Worm (Caenorhabditis elegans) whole organism, L2 larva: ENCODE data around the gene grl-8.

Source experiments
- C34F6.9 ChIP-seq: fragments of 150-350 bp; optimal IDR thresholded peaks from 2 replicates; lab custom pipeline; 2014; ENCODE audit warnings: missing biosample characterization, missing genetic modification characterization
- F13H6.1 ChIP-seq: sonication (generic microtip); optimal IDR thresholded peaks from 2 replicates; lab custom pipeline; 2016; ENCODE audit warnings: missing genetic modification characterization, missing compliant biosample characterization
- R02D3.7 ChIP-seq: fragments of 150-350 bp; optimal IDR thresholded peaks from 2 replicates; lab custom pipeline; 2014; ENCODE audit warnings: missing biosample characterization, missing genetic modification characterization
- Y55F3AM.14 ChIP-seq: fragments of 200-800 bp; sonication (Bioruptor generic); optimal IDR thresholded peaks from 2 replicates; lab custom pipeline; 2018; ENCODE audit warnings: mild to moderate bottlenecking, missing genetic modification characterization, missing compliant biosample characterization
- ZK546.5 ChIP-seq: sonication (generic microtip); optimal IDR thresholded peaks from 2 replicates; lab custom pipeline; 2017; ENCODE audit warnings: missing biosample characterization, missing genetic modification characterization
- alr-1 ChIP-seq: fragments of 150-350 bp; optimal IDR thresholded peaks from 2 replicates; lab custom pipeline; 2014; ENCODE audit warnings: missing biosample characterization, missing genetic modification characterization
- ama-1 ChIP-seq: fragments of 150-350 bp; optimal IDR thresholded peaks from 2 replicates; lab custom pipeline; 2018; ENCODE audit warnings: inconsistent platforms
- blmp-1 ChIP-seq: sonication (generic microtip); optimal IDR thresholded peaks from 2 replicates; lab custom pipeline; 2017; ENCODE audit warnings: missing genetic modification characterization, mild to moderate bottlenecking, missing compliant biosample characterization, antibody characterized with exemption, moderate library complexity; ENCODE audit not compliant: insufficient read depth
- ceh-16 ChIP-seq: fragments of 150-350 bp; optimal IDR thresholded peaks from 2 replicates; lab custom pipeline; 2014; ENCODE audit warnings: missing biosample characterization, missing genetic modification characterization
- ceh-82 ChIP-seq: fragments of 150-350 bp; optimal IDR thresholded peaks from 2 replicates; lab custom pipeline; 2014; ENCODE audit warnings: missing biosample characterization, missing genetic modification characterization
- dmd-4 ChIP-seq: sonication (generic microtip); optimal IDR thresholded peaks from 2 replicates; lab custom pipeline; 2017; ENCODE audit warnings: missing biosample characterization, missing genetic modification characterization
- elt-1 ChIP-seq: fragments of 150-350 bp; optimal IDR thresholded peaks from 2 replicates; lab custom pipeline; 2014; ENCODE audit warnings: missing biosample characterization, missing genetic modification characterization
- fos-1 ChIP-seq: fragments of 150-350 bp; optimal IDR thresholded peaks from 2 replicates; lab custom pipeline; 2014; ENCODE audit warnings: missing biosample characterization, missing genetic modification characterization
- gmeb-1 ChIP-seq: fragments of 150-350 bp; optimal IDR thresholded peaks from 2 replicates; lab custom pipeline; 2014; ENCODE audit warnings: missing biosample characterization, missing genetic modification characterization
- lin-11 ChIP-seq: fragments of 150-350 bp; sonication (generic microtip); optimal IDR thresholded peaks from 2 replicates; lab custom pipeline; 2014; ENCODE audit warnings: missing biosample characterization, missing genetic modification characterization, inconsistent platforms, mixed read lengths
- lin-13 ChIP-seq: fragments of 150-350 bp; optimal IDR thresholded peaks from 2 replicates; lab custom pipeline; 2014; ENCODE audit warnings: missing biosample characterization, missing genetic modification reagents, missing genetic modification characterization
- lin-39 ChIP-seq: fragments of 150-350 bp; optimal IDR thresholded peaks from 2 replicates; lab custom pipeline; 2014; ENCODE audit warnings: missing biosample characterization, missing genetic modification reagents, missing genetic modification characterization
- lsy-2 ChIP-seq, 2 experiments: fragments of 150-350 bp in 1 of 2; sonication (generic microtip) in 1 of 2; optimal IDR thresholded peaks; 2 replicates each; lab custom pipeline; 2014 to 2017; ENCODE audit warnings: missing biosample characterization in 2 of 2, missing genetic modification characterization in 2 of 2
- mab-5 ChIP-seq: fragments of 150-350 bp; optimal IDR thresholded peaks from 2 replicates; lab custom pipeline; 2014; ENCODE audit warnings: missing biosample characterization, missing genetic modification characterization
- mbf-1 ChIP-seq: sonication (generic microtip); optimal IDR thresholded peaks from 2 replicates; lab custom pipeline; 2017; ENCODE audit warnings: missing biosample characterization, missing genetic modification characterization
- mdl-1 ChIP-seq, 2 experiments: fragments of 150-350 bp in 1 of 2; sonication (generic microtip) in 1 of 2; optimal IDR thresholded peaks; 2 replicates each; lab custom pipeline; 2017; ENCODE audit warnings: missing biosample characterization in 2 of 2, missing genetic modification characterization in 2 of 2
- nhr-10 ChIP-seq: sonication (generic microtip); optimal IDR thresholded peaks from 2 replicates; lab custom pipeline; 2017; ENCODE audit warnings: missing biosample characterization, missing genetic modification characterization
- nhr-11 ChIP-seq: fragments of 150-350 bp; optimal IDR thresholded peaks from 2 replicates; lab custom pipeline; 2014; ENCODE audit warnings: missing biosample characterization, missing genetic modification characterization
- nhr-12 ChIP-seq: fragments of 150-350 bp; optimal IDR thresholded peaks from 2 replicates; lab custom pipeline; 2014; ENCODE audit warnings: missing biosample characterization, missing genetic modification characterization
- nhr-129 ChIP-seq: fragments of 150-350 bp; optimal IDR thresholded peaks from 2 replicates; lab custom pipeline; 2014; ENCODE audit warnings: missing biosample characterization, missing genetic modification characterization
- nhr-21 ChIP-seq: fragments of 150-350 bp; optimal IDR thresholded peaks from 2 replicates; lab custom pipeline; 2014; ENCODE audit warnings: missing biosample characterization, missing genetic modification characterization
- nhr-23 ChIP-seq: fragments of 150-350 bp; optimal IDR thresholded peaks from 2 replicates; lab custom pipeline; 2014; ENCODE audit warnings: missing biosample characterization, missing genetic modification reagents, missing genetic modification characterization
- nhr-237 ChIP-seq: fragments of 150-350 bp; optimal IDR thresholded peaks from 2 replicates; lab custom pipeline; 2014; ENCODE audit warnings: missing biosample characterization, missing genetic modification characterization
- nhr-25 ChIP-seq: fragments of 150-350 bp; sonication (generic microtip); optimal IDR thresholded peaks from 3 replicates; lab custom pipeline; 2014; ENCODE audit warnings: missing biosample characterization, missing genetic modification characterization
- nhr-77 ChIP-seq: fragments of 150-350 bp; optimal IDR thresholded peaks from 2 replicates; lab custom pipeline; 2014; ENCODE audit warnings: missing biosample characterization, missing genetic modification characterization
- peb-1 ChIP-seq: fragments of 150-350 bp; optimal IDR thresholded peaks from 2 replicates; lab custom pipeline; 2014; ENCODE audit warnings: missing biosample characterization, missing genetic modification characterization
- sem-4 ChIP-seq: fragments of 150-350 bp; optimal IDR thresholded peaks from 2 replicates; lab custom pipeline; 2014; ENCODE audit warnings: missing biosample characterization, missing genetic modification reagents, missing genetic modification characterization
- sma-3 ChIP-seq: sonication (generic microtip); optimal IDR thresholded peaks from 2 replicates; lab custom pipeline; 2016; ENCODE audit warnings: missing genetic modification reagents, missing genetic modification characterization, missing compliant biosample characterization
- sma-9 ChIP-seq, 2 experiments: fragments of 150-350 bp in 1 of 2; sonication (generic microtip) in 1 of 2; optimal IDR thresholded peaks; 2 replicates each; lab custom pipeline; 2014 to 2016; ENCODE audit warnings: missing genetic modification characterization in 2 of 2, mild to moderate bottlenecking in 1 of 2, missing biosample characterization in 1 of 2, missing compliant biosample characterization in 1 of 2, missing genetic modification reagents in 1 of 2, moderate library complexity in 1 of 2
- snpc-4 ChIP-seq: fragments of 150-350 bp; optimal IDR thresholded peaks from 2 replicates; lab custom pipeline; 2014; ENCODE audit warnings: missing biosample characterization, missing genetic modification characterization
- unc-39 ChIP-seq: fragments of 150-350 bp; optimal IDR thresholded peaks from 2 replicates; lab custom pipeline; 2014; ENCODE audit warnings: missing biosample characterization, missing genetic modification characterization
- unc-55 ChIP-seq: fragments of 150-350 bp; sonication (generic microtip); optimal IDR thresholded peaks from 3 replicates; lab custom pipeline; 2014; ENCODE audit warnings: missing biosample characterization, missing genetic modification reagents, missing genetic modification characterization
- zag-1 ChIP-seq: fragments of 150-350 bp; optimal IDR thresholded peaks from 2 replicates; lab custom pipeline; 2014; ENCODE audit warnings: missing biosample characterization, missing genetic modification characterization
- ztf-11 ChIP-seq: sonication (generic microtip); optimal IDR thresholded peaks from 2 replicates; lab custom pipeline; 2017; ENCODE audit warnings: missing biosample characterization, missing genetic modification characterization
- ztf-4 ChIP-seq: fragments of 150-350 bp; optimal IDR thresholded peaks from 2 replicates; lab custom pipeline; 2014; ENCODE audit warnings: missing biosample characterization, missing genetic modification characterization

The grl-8 gene

ce11 chrV:6768452-6768929 is 35.6 kb upstream of the grl-8 start, which contains the start of the genes T25F10.1 and clik-1:
Gene T25F10.1, plus strand, starts transcription at chrV:6768502.
Gene clik-1, minus strand, starts transcription at chrV:6768732.
- TF ChIP-seq nhr-11 (tag; lab: Kevin White, UChicago) (no peak), nhr-21 (no peak), nhr-25 (tag; lab: Kevin White, UChicago) (no peak), sma-9 (GFP tag; optimal IDR thresholded peaks at IDR 0.05; lab: Kevin White, UChicago) (peak; percentile 3), sma-9 (tag; optimal IDR thresholded peaks at IDR 0.05; lab: Kevin White, UChicago) (no peak), Y55F3AM.14 (GFP tag; lab: Kevin White, UChicago) (no peak), R02D3.7 (tag; lab: Kevin White, UChicago) (no peak), F13H6.1 (tag; lab: Kevin White, UChicago) (peak; percentile 63), peb-1 (no peak), lin-11 (tag; lab: Kevin White, UChicago) (no peak), nhr-129 (tag; lab: Kevin White, UChicago) (peak; percentile 62), ceh-82 (tag; lab: Kevin White, UChicago) (no peak)
- TF ChIP-seq, all 48 proteins: peak for 3

- TF ChIP-seq nhr-129 (tag; lab: Kevin White, UChicago) (no peak), fos-1 (tag; lab: Kevin White, UChicago) (no peak), sem-4 (tag; lab: Kevin White, UChicago) (no peak), unc-55 (GFP tag; lab: Kevin White, UChicago) (no peak), nhr-25 (tag; lab: Kevin White, UChicago) (no peak), nhr-10 (tag; lab: Kevin White, UChicago) (no peak), zag-1 (tag; lab: Kevin White, UChicago) (no peak), unc-39 (no peak), elt-1 (tag; lab: Kevin White, UChicago) (no peak), nhr-77 (tag; lab: Kevin White, UChicago) (no peak), ztf-4 (tag; lab: Kevin White, UChicago) (no peak), lin-11 (tag; lab: Kevin White, UChicago) (no peak), nhr-12 (no peak), dmd-4 (tag; lab: Kevin White, UChicago) (no peak), F13H6.1 (tag; lab: Kevin White, UChicago) (no peak), blmp-1 (tag; lab: Kevin White, UChicago) (no peak), snpc-4 (no peak), nhr-237 (no peak), ztf-11 (no peak), peb-1 (no peak)
- TF ChIP-seq, all 48 proteins: peak for 0
Observed at ce11 chrV:6767576-6767975, 34.7 kb upstream of the grl-8 start.

ce11 chrV:6764972-6765371 is 32.1 kb upstream of the grl-8 start, which contains the start of gene bbs-8:
Gene bbs-8, minus strand, starts transcription at chrV:6765072.
- no peak for TF ChIP-seq sma-3 (GFP tag; lab: Kevin White, UChicago)
- no peak for TF ChIP-seq nhr-23 (tag; lab: Kevin White, UChicago)
- TF ChIP-seq peb-1: no peak
- no peak for TF ChIP-seq C34F6.9
- TF ChIP-seq gmeb-1: no peak
- no peak for TF ChIP-seq ztf-4 (tag; lab: Kevin White, UChicago)
- no peak for TF ChIP-seq nhr-21
- TF ChIP-seq lin-39 (tag; lab: Kevin White, UChicago): no peak
- no peak for TF ChIP-seq nhr-12
- TF ChIP-seq ZK546.5 (tag; lab: Kevin White, UChicago): no peak
- no peak for TF ChIP-seq zag-1 (tag; lab: Kevin White, UChicago)
- TF ChIP-seq lin-11 (tag; lab: Kevin White, UChicago): no peak
- TF ChIP-seq ama-1 (lab: Kevin White, UChicago): no peak
- TF ChIP-seq unc-39: no peak

ce11 chrV:6762361-6762760 is 29.5 kb upstream of the grl-8 start, which contains the start of gene T25F10.4:
Gene T25F10.4, minus strand, starts transcription at chrV:6762461.
- TF ChIP-seq sma-9 (GFP tag; optimal IDR thresholded peaks at IDR 0.05; lab: Kevin White, UChicago) (no peak), sma-9 (tag; optimal IDR thresholded peaks at IDR 0.05; lab: Kevin White, UChicago) (no peak)

ce11 chrV:6758017-6758416 is 25.1 kb upstream of the grl-8 start, which contains the start of gene dbl-1:
Gene dbl-1, plus strand, starts transcription at chrV:6758135.
- TF ChIP-seq ceh-16 (tag; lab: Kevin White, UChicago): no peak
- no peak for TF ChIP-seq C34F6.9
- no peak for TF ChIP-seq gmeb-1
- TF ChIP-seq nhr-129 (tag; lab: Kevin White, UChicago): no peak
- no peak for TF ChIP-seq lsy-2 (tag; optimal IDR thresholded peaks at IDR 0.05; lab: Kevin White, UChicago)
- TF ChIP-seq alr-1 (tag; lab: Kevin White, UChicago): no peak
- TF ChIP-seq dmd-4 (tag; lab: Kevin White, UChicago): no peak
- no peak for TF ChIP-seq F13H6.1 (tag; lab: Kevin White, UChicago)
- no peak for TF ChIP-seq mdl-1 (tag; optimal IDR thresholded peaks at IDR 0.05; lab: Kevin White, UChicago)
- no peak for TF ChIP-seq ztf-11
- no peak for TF ChIP-seq snpc-4
- no peak for TF ChIP-seq mbf-1 (tag; lab: Kevin White, UChicago)
- no peak for TF ChIP-seq nhr-21
- no peak for TF ChIP-seq mab-5 (tag; lab: Kevin White, UChicago)
- no peak for TF ChIP-seq nhr-23 (tag; lab: Kevin White, UChicago)
- no peak for TF ChIP-seq unc-39
- TF ChIP-seq lin-13 (GFP tag; lab: Kevin White, UChicago): no peak
- TF ChIP-seq lin-39 (tag; lab: Kevin White, UChicago): no peak
